Worm (Caenorhabditis elegans) whole organism, L1 larva: ENCODE data around the gene ugt-54.

Experiments used
- C34B4.2 ChIP-seq: sonication (generic microtip); optimal IDR thresholded peaks from 2 replicates; lab custom pipeline; 2017; ENCODE audit warnings: mild to moderate bottlenecking, missing genetic modification characterization, missing compliant biosample characterization
- F16B12.6 ChIP-seq: fragments of 150-350 bp; optimal IDR thresholded peaks from 2 replicates; lab custom pipeline; 2014; ENCODE audit warnings: missing biosample characterization, missing genetic modification characterization
- Y116A8C.19 ChIP-seq: sonication (generic microtip); optimal IDR thresholded peaks from 2 replicates; lab custom pipeline; 2016; ENCODE audit warnings: missing compliant biosample characterization, missing genetic modification characterization, borderline replicate concordance
- ama-1 ChIP-seq: fragments of 150-350 bp; optimal IDR thresholded peaks from 2 replicates; lab custom pipeline; 2014
- blmp-1 ChIP-seq: fragments of 150-350 bp; optimal IDR thresholded peaks from 2 replicates; lab custom pipeline; 2014; ENCODE audit warnings: missing biosample characterization, missing genetic modification characterization
- ceh-63 ChIP-seq: fragments of 200-800 bp; sonication (Bioruptor generic); optimal IDR thresholded peaks from 2 replicates; lab custom pipeline; 2018; ENCODE audit warnings: mild to moderate bottlenecking, missing genetic modification characterization, missing compliant biosample characterization
- ceh-82 ChIP-seq, 3 experiments: fragments of 150-350 bp in 1 of 3; sonication (generic microtip) in 2 of 3; optimal IDR thresholded peaks; 2 replicates each; lab custom pipeline; 2014 to 2017; ENCODE audit warnings: missing biosample characterization in 3 of 3, missing genetic modification characterization in 3 of 3
- dpl-1 ChIP-seq, 3 experiments: fragments of 150-350 bp in 2 of 3; sonication (generic microtip) in 1 of 3; optimal IDR thresholded peaks; 2 replicates each; lab custom pipeline; 2014 to 2017; ENCODE audit warnings: missing biosample characterization in 3 of 3, missing genetic modification characterization in 3 of 3, missing genetic modification reagents in 3 of 3
- dsc-1 ChIP-seq: sonication (generic microtip); optimal IDR thresholded peaks from 2 replicates; lab custom pipeline; 2016; ENCODE audit warnings: mild to moderate bottlenecking, missing genetic modification characterization, missing compliant biosample characterization
- efl-1 ChIP-seq, 4 experiments: fragments of 150-350 bp; optimal IDR thresholded peaks in 3 of 4; peaks in 1 of 4; 1 replicate in 1 of 4; 2 replicates in 3 of 4; lab custom pipeline; 2014; ENCODE audit warnings: missing biosample characterization in 2 of 4, missing genetic modification characterization in 2 of 4, missing genetic modification reagents in 2 of 4
- egl-13 ChIP-seq: sonication (generic microtip); optimal IDR thresholded peaks from 2 replicates; lab custom pipeline; 2016; ENCODE audit warnings: missing genotype, missing genetic modification reagents, missing genetic modification characterization, missing compliant biosample characterization
- ets-5 ChIP-seq: fragments of 200-800 bp; sonication (Bioruptor generic); IDR thresholded peaks from 2 replicates; pipeline ENCODE4 v1.3.6; 2022; ENCODE audit warnings: missing genetic modification characterization, missing compliant biosample characterization
- fkh-10 ChIP-seq: sonication (generic microtip); optimal IDR thresholded peaks from 2 replicates; lab custom pipeline; 2017; ENCODE audit warnings: missing biosample characterization, missing genetic modification reagents, missing genetic modification characterization
- fkh-8 ChIP-seq: sonication (generic microtip); optimal IDR thresholded peaks from 2 replicates; lab custom pipeline; 2016; ENCODE audit warnings: mild to moderate bottlenecking, missing genetic modification characterization, missing compliant biosample characterization
- grh-1 ChIP-seq: fragments of 200-800 bp; sonication (Bioruptor generic); IDR thresholded peaks from 2 replicates; pipeline ENCODE4 v1.3.6; 2022; ENCODE audit warnings: missing genetic modification reagents, missing genetic modification characterization, missing compliant biosample characterization
- hlh-4 ChIP-seq: sonication (generic microtip); optimal IDR thresholded peaks from 2 replicates; lab custom pipeline; 2016; ENCODE audit warnings: mild to moderate bottlenecking, missing genetic modification characterization, missing compliant biosample characterization
- irx-1 ChIP-seq: sonication (generic microtip); optimal IDR thresholded peaks from 2 replicates; lab custom pipeline; 2016; ENCODE audit warnings: missing genetic modification characterization, missing compliant biosample characterization
- lin-14 ChIP-seq: fragments of 200-800 bp; sonication (Bioruptor generic); optimal IDR thresholded peaks from 2 replicates; lab custom pipeline; 2018; ENCODE audit warnings: mild to moderate bottlenecking, missing genetic modification characterization, moderate library complexity, missing compliant biosample characterization
- lir-3 ChIP-seq: sonication (generic microtip); optimal IDR thresholded peaks from 2 replicates; lab custom pipeline; 2016; ENCODE audit warnings: mild to moderate bottlenecking, missing genetic modification characterization, moderate library complexity, missing compliant biosample characterization; ENCODE audit not compliant: poor library complexity
- lsy-2 ChIP-seq, 2 experiments: fragments of 150-350 bp; optimal IDR thresholded peaks; 2 replicates each; lab custom pipeline; 2014; ENCODE audit warnings: missing biosample characterization in 2 of 2, missing genetic modification characterization in 2 of 2
- nhr-12 ChIP-seq: sonication (generic microtip); optimal IDR thresholded peaks from 2 replicates; lab custom pipeline; 2017; ENCODE audit warnings: missing biosample characterization, missing genetic modification characterization
- nhr-20 ChIP-seq: sonication (generic microtip); optimal IDR thresholded peaks from 2 replicates; lab custom pipeline; 2016; ENCODE audit warnings: mild to moderate bottlenecking, missing genetic modification characterization, missing compliant biosample characterization
- nhr-237 ChIP-seq: fragments of 150-350 bp; optimal IDR thresholded peaks from 2 replicates; lab custom pipeline; 2014; ENCODE audit warnings: missing biosample characterization, missing genetic modification characterization
- nhr-28 ChIP-seq: fragments of 150-350 bp; optimal IDR thresholded peaks from 2 replicates; lab custom pipeline; 2014; ENCODE audit warnings: missing biosample characterization, missing genetic modification characterization
- nhr-47 ChIP-seq: sonication (generic microtip); optimal IDR thresholded peaks from 2 replicates; lab custom pipeline; 2016; ENCODE audit warnings: mild to moderate bottlenecking, missing genetic modification characterization, moderate library complexity, missing compliant biosample characterization
- nhr-84 ChIP-seq: sonication (generic microtip); optimal IDR thresholded peaks from 2 replicates; lab custom pipeline; 2017; ENCODE audit warnings: missing biosample characterization, missing genetic modification characterization
- pax-3 ChIP-seq: fragments of 200-800 bp; sonication (Bioruptor generic); optimal IDR thresholded peaks from 2 replicates; lab custom pipeline; 2018; ENCODE audit warnings: mild to moderate bottlenecking, missing genetic modification characterization, moderate library complexity, missing compliant biosample characterization
- skn-1 ChIP-seq: fragments of 150-350 bp; optimal IDR thresholded peaks from 2 replicates; lab custom pipeline; 2014; ENCODE audit warnings: missing biosample characterization, missing genetic modification characterization
- snpc-4 ChIP-seq: fragments of 150-350 bp; optimal IDR thresholded peaks from 2 replicates; lab custom pipeline; 2014; ENCODE audit warnings: missing biosample characterization, missing genetic modification characterization
- sox-4 ChIP-seq: sonication (generic microtip); optimal IDR thresholded peaks from 2 replicates; lab custom pipeline; 2016; ENCODE audit warnings: missing genetic modification characterization, missing compliant biosample characterization
- sptf-1 ChIP-seq: fragments of 150-350 bp; optimal IDR thresholded peaks from 2 replicates; lab custom pipeline; 2014; ENCODE audit warnings: missing biosample characterization, missing genetic modification characterization
- sup-37 ChIP-seq: fragments of 200-800 bp; sonication (Bioruptor generic); optimal IDR thresholded peaks from 2 replicates; lab custom pipeline; 2018; ENCODE audit warnings: mild to moderate bottlenecking, missing genetic modification characterization, missing compliant biosample characterization
- tbx-2 ChIP-seq: sonication (generic microtip); optimal IDR thresholded peaks from 2 replicates; lab custom pipeline; 2016; ENCODE audit warnings: missing genetic modification characterization, missing compliant biosample characterization
- tlp-1 ChIP-seq: fragments of 150-350 bp; optimal IDR thresholded peaks from 2 replicates; lab custom pipeline; 2014; ENCODE audit warnings: missing biosample characterization, missing genetic modification characterization
- unc-30 ChIP-seq: sonication (generic microtip); optimal IDR thresholded peaks from 2 replicates; lab custom pipeline; 2017; ENCODE audit warnings: missing biosample characterization, missing genetic modification characterization
- unc-98 ChIP-seq: fragments of 200-800 bp; sonication (Bioruptor generic); IDR thresholded peaks from 2 replicates; pipeline ENCODE4 v1.3.6; 2022; ENCODE audit warnings: missing genetic modification characterization, missing compliant biosample characterization
- zip-4 ChIP-seq: fragments of 200-800 bp; sonication (Bioruptor generic); optimal IDR thresholded peaks from 2 replicates; lab custom pipeline; 2018; ENCODE audit warnings: mild to moderate bottlenecking, missing genetic modification characterization, moderate library complexity, missing compliant biosample characterization
- ztf-11 ChIP-seq, 2 experiments: sonication (generic microtip); optimal IDR thresholded peaks; 2 replicates each; lab custom pipeline; 2016 to 2017; ENCODE audit warnings: missing genetic modification characterization in 2 of 2, missing biosample characterization in 1 of 2, missing compliant biosample characterization in 1 of 2

Gene ugt-54

DNA sequence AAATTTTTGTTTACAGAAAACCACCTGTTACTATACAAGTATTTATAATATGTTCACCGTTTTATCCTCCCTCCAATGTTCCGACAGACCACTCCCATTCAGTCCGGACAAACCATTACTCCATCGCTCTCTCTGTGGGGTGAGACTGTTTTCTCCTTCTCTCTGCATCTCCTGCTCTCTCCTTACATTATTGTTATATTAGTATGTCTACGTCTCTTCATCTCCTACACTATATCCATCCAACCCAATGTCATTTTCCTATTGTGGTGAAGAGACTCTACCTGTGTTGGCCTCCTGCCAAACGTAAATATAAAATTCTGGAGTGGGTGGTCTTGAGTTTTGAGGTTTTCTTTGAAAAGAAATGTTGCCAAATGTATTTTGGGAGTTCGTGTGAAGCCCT lies 46.9 kb upstream of the ugt-54 start (continued):
- TF ChIP-seq unc-30 (tag; lab: Kevin White, UChicago) (no peak), ets-5 (GFP tag; lab: Robert Waterston, UW) (no peak), skn-1 (tag; lab: Kevin White, UChicago) (no peak), lir-3 (tag; lab: Kevin White, UChicago) (no peak), blmp-1 (tag; lab: Kevin White, UChicago) (peak; percentile 57), nhr-84 (tag; lab: Kevin White, UChicago) (no peak), nhr-237 (no peak), dsc-1 (no peak), nhr-20 (peak; percentile 58), tbx-2 (tag; lab: Kevin White, UChicago) (no peak), sptf-1 (tag; lab: Kevin White, UChicago) (no peak), grh-1 (no peak), F16B12.6 (no peak), ceh-82 (tag; optimal IDR thresholded peaks at IDR 0.05; lab: Kevin White, UChicago) (no peak), ceh-63 (GFP tag; lab: Kevin White, UChicago) (no peak)

DNA sequence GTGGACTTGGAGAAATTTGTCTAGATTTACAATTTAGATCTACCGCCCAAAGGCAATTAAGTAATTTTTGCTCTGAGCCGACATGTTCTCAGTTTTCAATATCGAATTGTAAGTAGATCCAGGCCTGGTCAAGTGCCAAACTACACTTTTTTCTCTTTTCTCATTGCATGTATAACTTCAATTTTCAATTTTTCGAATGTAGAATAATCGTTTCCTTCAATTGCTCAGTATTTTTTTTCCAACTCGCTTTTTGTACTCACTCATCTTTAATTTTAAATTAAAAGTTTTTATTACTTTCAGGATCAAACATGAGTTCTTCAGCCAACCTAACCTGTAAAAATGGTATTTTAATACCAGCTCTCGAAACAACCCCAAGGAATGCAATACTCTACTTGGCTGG lies 45.1 kb upstream of the ugt-54 start, which contains the start of gene ncx-3:
ncx-3 (plus strand) TSS at position 301 of the 400 bp plus-strand sequence.
- TF ChIP-seq sox-4 (tag; lab: Kevin White, UChicago) (no peak), tlp-1 (tag; lab: Kevin White, UChicago) (no peak), nhr-84 (tag; lab: Kevin White, UChicago) (no peak), zip-4 (GFP tag; lab: Kevin White, UChicago) (no peak), nhr-12 (no peak), irx-1 (tag; lab: Kevin White, UChicago) (no peak)

DNA sequence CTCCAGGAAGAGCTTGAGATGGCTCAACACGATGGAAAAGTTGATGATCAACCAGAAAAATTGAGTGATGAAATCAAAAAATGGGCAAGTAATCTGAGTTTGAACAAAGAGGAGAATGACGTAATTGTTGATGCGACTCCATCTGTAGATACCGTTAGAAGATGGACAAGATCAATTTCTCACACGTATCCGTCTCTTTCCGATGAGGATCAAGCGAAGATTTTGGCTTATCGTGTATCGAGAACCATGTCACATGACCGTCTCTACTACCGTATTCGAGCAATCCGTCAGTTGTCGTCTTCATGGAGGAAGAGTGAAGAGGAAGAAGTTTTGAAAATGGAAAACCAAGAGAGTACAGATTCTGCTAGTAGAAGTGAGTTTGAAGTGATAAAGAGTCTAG lies 43.4 kb upstream of the ugt-54 start:
- TF ChIP-seq nhr-12 (no peak), ama-1 (lab: Kevin White, UChicago) (no peak), blmp-1 (tag; lab: Kevin White, UChicago) (peak; percentile 51)
- TF ChIP-seq, all 84 proteins: peak for 1

DNA sequence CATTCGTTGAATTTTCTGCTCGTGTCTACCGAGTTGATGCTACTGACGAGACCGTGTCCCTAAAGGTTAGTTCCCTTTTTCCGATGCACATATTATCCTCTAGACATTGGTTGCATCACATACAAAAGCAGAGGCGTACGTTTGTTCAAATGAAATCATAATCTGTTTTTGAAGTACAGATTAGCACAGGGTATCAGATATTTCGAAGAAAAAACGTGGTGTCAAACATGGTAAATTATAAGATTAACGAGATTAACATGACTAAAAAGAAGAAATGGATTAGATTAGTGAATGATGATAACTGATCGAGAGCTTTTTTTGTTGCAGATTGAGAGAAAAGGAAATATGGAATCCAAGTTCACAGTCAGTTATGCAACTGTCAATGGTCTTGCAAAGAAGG lies 42.6 kb upstream of the ugt-54 start:
- TF ChIP-seq nhr-47 (tag; lab: Kevin White, UChicago) (no peak), dsc-1 (peak; percentile 84), nhr-20 (no peak), pax-3 (tag; lab: Kevin White, UChicago) (peak; percentile 67), fkh-8 (tag; lab: Kevin White, UChicago) (peak; percentile 19)
- TF ChIP-seq, all 84 proteins: peak for 3

DNA sequence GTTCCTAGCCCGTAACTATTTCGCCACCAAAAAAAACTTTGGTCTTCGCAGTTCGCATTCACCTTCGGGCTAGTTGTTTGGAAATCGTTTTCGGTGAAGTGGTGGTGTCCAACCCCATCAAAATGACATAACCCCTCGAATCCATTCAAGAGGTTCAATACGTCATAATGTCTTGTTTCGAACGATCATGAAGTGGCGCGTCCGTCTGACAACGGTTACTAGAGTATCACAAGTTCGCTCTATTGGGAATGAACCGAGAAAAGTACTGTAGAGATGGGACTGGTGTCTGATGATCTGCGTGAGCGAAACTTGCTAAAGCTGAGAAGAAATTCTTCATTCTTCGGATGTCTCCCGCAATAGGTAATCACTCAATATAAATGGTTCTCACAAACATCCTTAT lies 33.8 kb upstream of the ugt-54 start, which contains the start of gene ZC168.2:
ZC168.2 (plus strand) TSS at position 301 of the 400 bp plus-strand sequence.
- TF ChIP-seq efl-1 (optimal IDR thresholded peaks at IDR 0.05; lab: Kevin White, UChicago): no peak
- peak in 1 of 2 experiments; percentile 83 for TF ChIP-seq efl-1 (GFP tag; optimal IDR thresholded peaks at IDR 0.05 in 1 of 2; lab: Kevin White, UChicago)
- no peak for TF ChIP-seq ceh-82 (tag; optimal IDR thresholded peaks at IDR 0.05; lab: Kevin White, UChicago)
- no peak for TF ChIP-seq lsy-2 (tag; optimal IDR thresholded peaks at IDR 0.05; lab: Kevin White, UChicago)

DNA sequence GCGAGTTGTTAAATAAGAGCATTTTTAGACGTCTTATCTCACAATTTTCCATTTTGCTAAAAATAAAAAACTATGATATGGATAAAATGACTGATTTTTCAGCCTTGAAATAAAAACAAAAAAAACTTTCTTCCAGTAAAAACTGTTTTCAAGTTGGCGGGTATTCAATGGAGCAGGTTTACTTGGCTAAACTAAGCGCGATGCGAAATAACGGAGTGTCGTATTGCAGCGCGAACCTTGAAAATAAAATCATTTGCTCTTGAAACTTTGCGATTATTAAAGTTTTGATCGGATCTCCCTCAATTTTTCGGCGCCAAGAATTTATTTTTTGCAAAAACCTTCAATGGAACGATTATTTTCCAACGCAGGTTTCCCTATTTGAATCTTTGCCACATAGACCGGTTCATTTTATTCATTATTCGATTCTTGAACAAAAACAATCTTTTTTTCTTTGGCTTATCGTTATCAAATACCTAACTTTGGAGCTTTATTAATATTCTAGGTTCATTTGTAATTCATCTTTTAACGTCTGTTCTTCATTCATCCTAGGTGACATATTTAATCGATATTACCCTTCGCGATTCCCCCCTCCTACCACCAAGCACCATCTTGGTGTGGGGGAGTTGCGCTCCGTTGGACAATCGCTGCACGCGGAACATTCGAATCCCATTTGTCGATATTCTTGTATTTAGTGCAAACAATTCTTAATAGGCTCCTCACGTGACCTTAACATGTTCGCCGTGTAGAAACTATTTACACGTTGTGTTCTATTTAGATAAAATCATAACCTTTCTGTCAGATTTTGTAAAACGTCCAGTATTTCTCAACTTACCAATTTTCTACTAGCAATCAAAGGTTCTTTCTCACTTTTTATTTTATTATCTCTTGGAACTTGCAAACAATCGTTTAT lies 26.7 kb upstream of the ugt-54 start, which contains the start of the genes orc-5 and cyb-1:
orc-5 (minus strand) TSS at position 62 of the 910 bp plus-strand sequence.
cyb-1 (plus strand) TSS at position 690 of the 910 bp plus-strand sequence.
- TF ChIP-seq unc-98 (no peak), ceh-82 (tag; optimal IDR thresholded peaks at IDR 0.05; lab: Kevin White, UChicago) (peak; percentile 56 to 81 (median 71)), ztf-11 (tag; optimal IDR thresholded peaks at IDR 0.05; lab: Kevin White, UChicago) (no peak), ets-5 (GFP tag; lab: Robert Waterston, UW) (no peak), snpc-4 (tag; lab: Kevin White, UChicago) (peak; percentile 53), grh-1 (peak; percentile 74), irx-1 (tag; lab: Kevin White, UChicago) (peak; percentile 65), efl-1 (optimal IDR thresholded peaks at IDR 0.05; lab: Kevin White, UChicago) (peak; percentile 94 to 98), efl-1 (GFP tag; optimal IDR thresholded peaks at IDR 0.05 in 1 of 2; lab: Kevin White, UChicago) (peak; percentile 98 to 100), lsy-2 (tag; optimal IDR thresholded peaks at IDR 0.05; lab: Kevin White, UChicago) (peak; percentile 85 to 93), sup-37 (GFP tag; lab: Kevin White, UChicago) (peak; percentile 10), C34B4.2 (tag; lab: Kevin White, UChicago) (no peak), egl-13 (tag; lab: Kevin White, UChicago) (peak; percentile 20), skn-1 (tag; lab: Kevin White, UChicago) (peak; percentile 83), nhr-47 (tag; lab: Kevin White, UChicago) (peak; percentile 88), sox-4 (tag; lab: Kevin White, UChicago) (peak; percentile 27), dpl-1 (GFP tag; optimal IDR thresholded peaks at IDR 0.05; lab: Kevin White, UChicago) (peak; percentile 97 to 98 (median 97)), fkh-10 (GFP tag; lab: Kevin White, UChicago) (peak; percentile 17), nhr-12 (no peak), Y116A8C.19 (tag; lab: Kevin White, UChicago) (no peak), nhr-28 (no peak), hlh-4 (tag; lab: Kevin White, UChicago) (no peak), lin-14 (GFP tag; lab: Kevin White, UChicago) (peak; percentile 74)
